Worm (Caenorhabditis elegans) whole organism, young adult: Measurements from ENCODE around the gene wapl-1.

ENCODE experiments used
- B0019.2 ChIP-seq: fragments of 200-800 bp; sonication (Bioruptor generic); conservative IDR thresholded peaks from 2 replicates; pipeline ENCODE4 v1.3.6; 2022; ENCODE audit warnings: missing genetic modification reagents, missing genetic modification characterization, missing compliant biosample characterization
- C06A6.2 ChIP-seq: fragments of 200-800 bp; sonication (Bioruptor generic); conservative IDR thresholded peaks from 2 replicates; pipeline ENCODE4 v1.3.6; 2022; ENCODE audit warnings: missing genetic modification characterization, missing compliant biosample characterization
- F33H1.4 ChIP-seq: fragments of 200-800 bp; sonication (Bioruptor generic); IDR thresholded peaks from 2 replicates; pipeline ENCODE4 v1.3.6; 2022; ENCODE audit warnings: missing genetic modification reagents, missing genetic modification characterization, missing compliant biosample characterization
- F37B4.10 ChIP-seq: fragments of 200-800 bp; sonication (Bioruptor generic); IDR thresholded peaks from 2 replicates; pipeline ENCODE4 v1.3.6; 2022; ENCODE audit warnings: missing genetic modification characterization, missing compliant biosample characterization
- F49E8.2 ChIP-seq: sonication (generic microtip); optimal IDR thresholded peaks from 3 replicates; lab custom pipeline; 2017; ENCODE audit warnings: missing genetic modification characterization, mild to moderate bottlenecking, missing compliant biosample characterization, antibody characterized with exemption, moderate library complexity; ENCODE audit not compliant: insufficient read depth
- F52B5.7 ChIP-seq: sonication (generic microtip); optimal IDR thresholded peaks from 2 replicates; lab custom pipeline; 2016; ENCODE audit warnings: mild to moderate bottlenecking, missing genetic modification characterization, missing compliant biosample characterization
- F57A8.1 ChIP-seq: fragments of 200-800 bp; sonication (Bioruptor generic); optimal IDR thresholded peaks from 2 replicates; lab custom pipeline; 2018; ENCODE audit warnings: mild to moderate bottlenecking, missing genetic modification characterization, moderate library complexity, missing compliant biosample characterization
- K12H6.12 ChIP-seq: fragments of 200-800 bp; sonication (Bioruptor generic); optimal IDR thresholded peaks from 2 replicates; lab custom pipeline; 2018; ENCODE audit warnings: mild to moderate bottlenecking, missing genetic modification characterization, missing compliant biosample characterization
- T07F8.4 ChIP-seq: sonication (generic microtip); optimal IDR thresholded peaks from 2 replicates; lab custom pipeline; 2016; ENCODE audit warnings: mild to moderate bottlenecking, missing genetic modification characterization, moderate library complexity, missing compliant biosample characterization
- Y95B8A.8 ChIP-seq: fragments of 200-800 bp; sonication (Bioruptor generic); IDR thresholded peaks from 2 replicates; pipeline ENCODE4 v1.3.6; 2022; ENCODE audit warnings: missing genetic modification reagents, missing genetic modification characterization, missing compliant biosample characterization
- attf-3 ChIP-seq: fragments of 200-800 bp; sonication (Bioruptor generic); conservative IDR thresholded peaks from 2 replicates; pipeline ENCODE4 v1.3.6; 2022; ENCODE audit warnings: missing genetic modification reagents, missing genetic modification characterization, missing compliant biosample characterization
- attf-5 ChIP-seq: fragments of 200-800 bp; sonication (Bioruptor generic); optimal IDR thresholded peaks from 2 replicates; lab custom pipeline; 2018; ENCODE audit warnings: mild to moderate bottlenecking, missing genetic modification characterization, missing compliant biosample characterization
- cebp-1 ChIP-seq, 2 experiments: fragments of 200-800 bp in 1 of 2; sonication (Bioruptor generic) in 1 of 2; sonication (generic microtip) in 1 of 2; IDR thresholded peaks in 1 of 2; optimal IDR thresholded peaks in 1 of 2; 2 replicates each; pipeline versions ENCODE4 v1.3.6 to Lab custom; 2017 to 2022; ENCODE audit warnings: missing compliant biosample characterization in 2 of 2, missing genetic modification characterization in 2 of 2, mild to moderate bottlenecking in 1 of 2, missing genetic modification reagents in 1 of 2, moderate library complexity in 1 of 2
- cebp-2 ChIP-seq: fragments of 200-800 bp; sonication (Bioruptor generic); IDR thresholded peaks from 2 replicates; pipeline ENCODE4 v1.3.6; 2022; ENCODE audit warnings: missing genetic modification characterization, missing compliant biosample characterization
- chd-7 ChIP-seq: sonication (generic microtip); optimal IDR thresholded peaks from 2 replicates; lab custom pipeline; 2016; ENCODE audit warnings: mild to moderate bottlenecking, missing genetic modification characterization, moderate library complexity, missing compliant biosample characterization
- dox-1 ChIP-seq: fragments of 200-800 bp; sonication (Bioruptor generic); IDR thresholded peaks from 2 replicates; pipeline ENCODE4 v1.3.6; 2022; ENCODE audit warnings: missing genetic modification reagents, missing genetic modification characterization, missing compliant biosample characterization
- egl-18 ChIP-seq: fragments of 200-800 bp; sonication (Bioruptor generic); IDR thresholded peaks from 2 replicates; pipeline ENCODE4 v1.3.6; 2022; ENCODE audit warnings: missing genetic modification reagents, missing genetic modification characterization, missing compliant biosample characterization
- egl-44 ChIP-seq: fragments of 200-800 bp; sonication (Bioruptor generic); IDR thresholded peaks from 2 replicates; pipeline ENCODE4 v1.3.6; 2022; ENCODE audit warnings: missing genetic modification reagents, missing genetic modification characterization, missing compliant biosample characterization
- egrh-3 ChIP-seq: fragments of 200-800 bp; sonication (Bioruptor generic); IDR thresholded peaks from 2 replicates; pipeline ENCODE4 v1.3.6; 2022; ENCODE audit warnings: missing genetic modification reagents, missing genetic modification characterization, missing compliant biosample characterization
- ekl-4 ChIP-seq: fragments of 200-800 bp; sonication (Bioruptor generic); IDR thresholded peaks from 2 replicates; pipeline ENCODE4 v1.3.6; 2022; ENCODE audit warnings: missing genetic modification reagents, missing genetic modification characterization, missing compliant biosample characterization
- hmg-1.2 ChIP-seq: fragments of 200-800 bp; sonication (Bioruptor generic); IDR thresholded peaks from 2 replicates; pipeline ENCODE4 v1.3.6; 2022; ENCODE audit warnings: missing genetic modification reagents, missing genetic modification characterization, missing compliant biosample characterization
- hsf-1 ChIP-seq: fragments of 200-800 bp; sonication (Bioruptor generic); IDR thresholded peaks from 2 replicates; pipeline ENCODE4 v1.3.6; 2022; ENCODE audit warnings: missing genetic modification reagents, missing genetic modification characterization, missing compliant biosample characterization
- let-607 ChIP-seq, 2 experiments: fragments of 200-800 bp in 1 of 2; sonication (Bioruptor generic) in 1 of 2; sonication (generic microtip) in 1 of 2; optimal IDR thresholded peaks; 2 replicates each; lab custom pipeline; 2016 to 2018; ENCODE audit warnings: mild to moderate bottlenecking in 2 of 2, missing compliant biosample characterization in 2 of 2, missing genetic modification characterization in 2 of 2, moderate library complexity in 2 of 2, missing genotype in 1 of 2
- lin-26 ChIP-seq: fragments of 200-800 bp; sonication (Bioruptor generic); IDR thresholded peaks from 2 replicates; pipeline ENCODE4 v1.3.6; 2022; ENCODE audit warnings: missing genetic modification reagents, missing genetic modification characterization, missing compliant biosample characterization
- lin-54 ChIP-seq: fragments of 200-800 bp; sonication (Bioruptor generic); optimal IDR thresholded peaks from 2 replicates; lab custom pipeline; 2018; ENCODE audit warnings: mild to moderate bottlenecking, missing genetic modification characterization, missing compliant biosample characterization
- lir-1 ChIP-seq: fragments of 200-800 bp; sonication (Bioruptor generic); conservative IDR thresholded peaks from 2 replicates; pipeline ENCODE4 v1.3.6; 2022; ENCODE audit warnings: missing genetic modification reagents, missing genetic modification characterization, missing compliant biosample characterization
- lsl-1 ChIP-seq: fragments of 200-800 bp; sonication (Bioruptor generic); optimal IDR thresholded peaks from 2 replicates; lab custom pipeline; 2018; ENCODE audit warnings: mild to moderate bottlenecking, missing genetic modification characterization, moderate library complexity, missing compliant biosample characterization
- madf-10 ChIP-seq: sonication (generic microtip); optimal IDR thresholded peaks from 2 replicates; lab custom pipeline; 2016; ENCODE audit warnings: mild to moderate bottlenecking, missing genetic modification characterization, missing compliant biosample characterization
- madf-3 ChIP-seq: fragments of 200-800 bp; sonication (Bioruptor generic); IDR thresholded peaks from 2 replicates; pipeline ENCODE4 v1.3.6; 2022; ENCODE audit warnings: missing genetic modification reagents, missing genetic modification characterization, missing compliant biosample characterization
- madf-8 ChIP-seq: fragments of 200-800 bp; sonication (Bioruptor generic); conservative IDR thresholded peaks from 2 replicates; pipeline ENCODE4 v1.3.6; 2022; ENCODE audit warnings: missing genetic modification reagents, missing genetic modification characterization, missing compliant biosample characterization
- nfya-2 ChIP-seq: fragments of 200-800 bp; sonication (Bioruptor generic); IDR thresholded peaks from 2 replicates; pipeline ENCODE4 v1.3.6; 2022; ENCODE audit warnings: missing genetic modification reagents, missing genetic modification characterization, missing compliant biosample characterization
- nhr-179 ChIP-seq: sonication (generic microtip); optimal IDR thresholded peaks from 2 replicates; lab custom pipeline; 2016; ENCODE audit warnings: mild to moderate bottlenecking, missing genetic modification characterization, missing compliant biosample characterization
- nhr-80 ChIP-seq: sonication (generic microtip); optimal IDR thresholded peaks from 2 replicates; lab custom pipeline; 2016; ENCODE audit warnings: missing genetic modification characterization, missing compliant biosample characterization
- rec-8 ChIP-seq, 2 experiments: sonication (generic microtip); optimal IDR thresholded peaks; 2 replicates each; lab custom pipeline; 2016; ENCODE audit warnings: mild to moderate bottlenecking in 2 of 2, missing genetic modification characterization in 2 of 2, missing genetic modification reagents in 2 of 2, missing genotype in 2 of 2, missing biosample characterization in 1 of 2, missing compliant biosample characterization in 1 of 2, moderate library complexity in 1 of 2
- repo-1 ChIP-seq: sonication (generic microtip); optimal IDR thresholded peaks from 2 replicates; lab custom pipeline; 2017; ENCODE audit warnings: mild to moderate bottlenecking, missing genetic modification characterization, missing compliant biosample characterization
- rpc-1 ChIP-seq, 2 experiments: fragments of 150-350 bp in 1 of 2; sonication (generic microtip) in 1 of 2; optimal IDR thresholded peaks; 2 replicates each; lab custom pipeline; 2014 to 2018; ENCODE audit warnings: missing biosample characterization in 1 of 2, missing genetic modification characterization in 1 of 2, missing genetic modification reagents in 1 of 2, missing genotype in 1 of 2
- snpc-4 ChIP-seq, 5 experiments: fragments of 150-350 bp in 1 of 5; sonication (generic microtip) in 4 of 5; optimal IDR thresholded peaks; 2 replicates each; lab custom pipeline; 2014 to 2018; ENCODE audit warnings: missing genetic modification characterization in 5 of 5, missing biosample characterization in 3 of 5, antibody characterized with exemption in 2 of 5, mild to moderate bottlenecking in 2 of 5, missing compliant biosample characterization in 2 of 5, missing genotype in 2 of 5, moderate library complexity in 2 of 5, missing genetic modification reagents in 1 of 5
- tbp1 ChIP-seq: fragments of 200-800 bp; sonication (Bioruptor generic); optimal IDR thresholded peaks from 2 replicates; lab custom pipeline; 2018; ENCODE audit warnings: mild to moderate bottlenecking, missing genetic modification characterization, missing compliant biosample characterization
- unc-130 ChIP-seq: sonication (generic microtip); optimal IDR thresholded peaks from 2 replicates; lab custom pipeline; 2016; ENCODE audit warnings: missing genetic modification reagents, missing genetic modification characterization, missing compliant biosample characterization
- unc-62 ChIP-seq: fragments of 150-350 bp; optimal IDR thresholded peaks from 2 replicates; lab custom pipeline; 2014; ENCODE audit warnings: missing biosample characterization, missing genetic modification reagents, missing genetic modification characterization
- zfh-2 ChIP-seq: fragments of 200-800 bp; sonication (Bioruptor generic); conservative IDR thresholded peaks from 2 replicates; pipeline ENCODE4 v1.3.6; 2022; ENCODE audit warnings: missing genetic modification reagents, missing genetic modification characterization, missing compliant biosample characterization
- zim-3 ChIP-seq: sonication (generic microtip); optimal IDR thresholded peaks from 2 replicates; lab custom pipeline; 2017; ENCODE audit warnings: mild to moderate bottlenecking, missing genetic modification characterization, moderate library complexity, missing compliant biosample characterization
- ztf-22 ChIP-seq: fragments of 200-800 bp; sonication (Bioruptor generic); optimal IDR thresholded peaks from 2 replicates; lab custom pipeline; 2018; ENCODE audit warnings: mild to moderate bottlenecking, missing genetic modification characterization, moderate library complexity, missing compliant biosample characterization
- ztf-26 ChIP-seq: sonication (generic microtip); optimal IDR thresholded peaks from 2 replicates; lab custom pipeline; 2017; ENCODE audit warnings: missing genetic modification characterization, missing compliant biosample characterization
- ztf-3 ChIP-seq: fragments of 200-800 bp; sonication (Bioruptor generic); optimal IDR thresholded peaks from 2 replicates; lab custom pipeline; 2018; ENCODE audit warnings: mild to moderate bottlenecking, missing genetic modification characterization, missing compliant biosample characterization

The wapl-1 gene

DNA sequence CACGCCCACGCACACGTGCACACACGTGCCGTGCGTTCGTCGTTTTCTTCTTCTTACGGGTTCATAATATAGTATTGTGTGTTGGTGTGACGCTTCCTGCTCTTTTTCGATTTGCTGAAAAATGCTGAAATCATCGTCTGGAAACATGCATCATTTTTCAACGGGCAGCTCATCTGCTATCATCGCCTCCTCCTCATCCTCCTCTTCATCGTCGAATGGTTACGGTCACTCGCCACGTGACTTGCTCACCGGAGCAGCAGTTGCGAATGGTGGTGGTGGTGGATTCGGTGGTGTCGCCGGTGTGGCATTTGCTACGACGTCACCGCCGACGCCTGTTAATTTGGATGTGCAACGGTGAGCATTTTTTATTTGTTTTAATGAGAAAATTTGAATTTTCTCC is 36.8 kb downstream of the wapl-1 start:
- TF ChIP-seq madf-3 (GFP tag; lab: Robert Waterston, UW) (0 out of 2 replicates have a peak, but pooled peaks have one; percentile 12), nfya-2 (GFP tag; lab: Robert Waterston, UW) (no peak), ztf-26 (tag; lab: Kevin White, UChicago) (peak; percentile 20), zfh-2 (GFP tag; lab: Robert Waterston, UW) (peak; percentile 58; the same call in 1 of the 2 replicates), ztf-22 (peak; percentile 5), dox-1 (0 out of 2 replicates have a peak, but pooled peaks have one; percentile 36), egl-44 (GFP tag; lab: Robert Waterston, UW) (0 out of 2 replicates have a peak, but pooled peaks have one; percentile 51), C06A6.2 (GFP tag; lab: Robert Waterston, UW) (no peak), madf-8 (GFP tag; lab: Robert Waterston, UW) (no peak), tbp1 (GFP tag; lab: Kevin White, UChicago) (peak; percentile 6), Y95B8A.8 (GFP tag; lab: Robert Waterston, UW) (0 out of 2 replicates have a peak, but pooled peaks have one; percentile 20), attf-5 (GFP tag; lab: Kevin White, UChicago) (peak; percentile 10), cebp-1 (GFP tag; IDR thresholded peaks at IDR 0.05; lab: Robert Waterston, UW) (no peak), cebp-1 (tag; optimal IDR thresholded peaks at IDR 0.05; lab: Kevin White, UChicago) (peak; percentile 28), zim-3 (no peak), F33H1.4 (GFP tag; lab: Robert Waterston, UW) (no peak), repo-1 (peak; percentile 7), chd-7 (tag; lab: Kevin White, UChicago) (peak; percentile 17)
- TF ChIP-seq, all 124 proteins: peak for 12

DNA sequence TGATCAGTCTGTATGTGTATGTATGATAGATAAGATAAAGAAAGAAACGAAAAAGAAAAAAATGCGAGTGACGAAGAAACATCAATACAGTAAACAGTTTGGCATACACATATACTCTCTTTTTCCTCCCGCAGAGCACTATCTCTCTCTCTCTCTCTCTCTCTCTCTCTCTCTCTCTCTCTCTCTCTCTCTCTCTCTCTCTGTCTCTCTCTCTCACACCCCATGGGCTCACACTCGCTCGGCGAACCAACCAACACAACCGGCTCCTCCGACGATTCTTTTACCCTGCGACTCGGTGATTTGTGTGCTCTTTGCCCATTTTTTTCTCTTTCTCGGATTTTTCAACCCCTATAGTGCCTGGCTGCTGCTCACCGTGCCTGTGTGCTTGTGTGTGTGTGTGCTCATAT is 38.5 kb downstream of the wapl-1 start:
- TF ChIP-seq lir-1 (GFP tag; lab: Robert Waterston, UW): no peak
- TF ChIP-seq F37B4.10 (GFP tag; lab: Robert Waterston, UW): no peak
- peak; percentile 77 for TF ChIP-seq egrh-3 (GFP tag; lab: Robert Waterston, UW)
- TF ChIP-seq snpc-4 (GFP tag; optimal IDR thresholded peaks at IDR 0.05; lab: Kevin White, UChicago): no peak
- no peak for TF ChIP-seq snpc-4 (tag; optimal IDR thresholded peaks at IDR 0.05; lab: Kevin White, UChicago)
- no peak for TF ChIP-seq cebp-2 (GFP tag; lab: Robert Waterston, UW)
- no peak for TF ChIP-seq lsl-1 (GFP tag; lab: Kevin White, UChicago)
- TF ChIP-seq hsf-1 (GFP tag; lab: Robert Waterston, UW): no peak
- TF ChIP-seq zfh-2 (GFP tag; lab: Robert Waterston, UW): peak; percentile 93
- no peak for TF ChIP-seq rpc-1 (optimal IDR thresholded peaks at IDR 0.05; lab: Kevin White, UChicago)
- TF ChIP-seq rpc-1 (tag; optimal IDR thresholded peaks at IDR 0.05; lab: Kevin White, UChicago): no peak
- TF ChIP-seq F49E8.2: no peak
- TF ChIP-seq nhr-80 (tag; lab: Kevin White, UChicago): peak; percentile 60
- no peak for TF ChIP-seq F57A8.1 (GFP tag; lab: Kevin White, UChicago)
- TF ChIP-seq unc-130 (GFP tag; lab: Kevin White, UChicago): no peak
- TF ChIP-seq T07F8.4 (tag; lab: Kevin White, UChicago): no peak
- TF ChIP-seq hmg-1.2: peak; percentile 63
- TF ChIP-seq nhr-179 (tag; lab: Kevin White, UChicago): no peak
- TF ChIP-seq lin-54: no peak
- TF ChIP-seq ekl-4 (GFP tag; lab: Robert Waterston, UW): no peak
- no peak for TF ChIP-seq egl-18 (GFP tag; lab: Robert Waterston, UW)
- TF ChIP-seq B0019.2 (GFP tag; lab: Robert Waterston, UW): no peak
- TF ChIP-seq unc-62 (GFP tag; lab: Kevin White, UChicago): no peak
- TF ChIP-seq madf-10 (tag; lab: Kevin White, UChicago): peak; percentile 16
- no peak for TF ChIP-seq F52B5.7
- no peak for TF ChIP-seq rec-8 (tag; optimal IDR thresholded peaks at IDR 0.05; lab: Kevin White, UChicago)
- TF ChIP-seq ztf-3 (GFP tag; lab: Kevin White, UChicago): no peak
- TF ChIP-seq attf-5 (GFP tag; lab: Kevin White, UChicago): peak; percentile 13
- 0 out of 2 replicates have a peak, but pooled peaks have one; percentile 17 for TF ChIP-seq lin-26 (GFP tag; lab: Robert Waterston, UW)
- TF ChIP-seq C06A6.2 (GFP tag; lab: Robert Waterston, UW): no peak
- no peak for TF ChIP-seq zim-3
- TF ChIP-seq let-607 (tag; optimal IDR thresholded peaks at IDR 0.05; lab: Kevin White, UChicago): no peak
- TF ChIP-seq attf-3 (GFP tag; lab: Robert Waterston, UW): no peak
- TF ChIP-seq K12H6.12: peak; percentile 11
